Fruit fly (Drosophila melanogaster) whole organism, embryonic: ENCODE results near the gene Mgat4a.

Experiments
- Bteb2 ChIP-seq: fragments of 200-800 bp; sonication (Bioruptor generic); optimal IDR thresholded peaks from 2 replicates; lab custom pipeline; 2016; ENCODE audit warnings: missing biosample characterization, missing genetic modification characterization
- CG10147 ChIP-seq: fragments of 200-800 bp; sonication (Bioruptor generic); optimal IDR thresholded peaks from 2 replicates; lab custom pipeline; 2019; ENCODE audit warnings: missing biosample characterization, mild to moderate bottlenecking, missing genetic modification characterization, moderate library complexity
- CG10431 ChIP-seq: fragments of 200-800 bp; sonication (Bioruptor generic); optimal IDR thresholded peaks from 3 replicates; lab custom pipeline; 2018; ENCODE audit warnings: missing biosample characterization, mild to moderate bottlenecking, missing genetic modification characterization
- CG10462 ChIP-seq: fragments of 200-800 bp; sonication (Bioruptor generic); optimal IDR thresholded peaks from 2 replicates; lab custom pipeline; 2016; ENCODE audit warnings: missing biosample characterization, missing genetic modification characterization
- CG13123 ChIP-seq: fragments of 200-800 bp; sonication (Bioruptor generic); optimal IDR thresholded peaks from 2 replicates; lab custom pipeline; 2016; ENCODE audit warnings: missing biosample characterization, missing genetic modification characterization
- CG14965 ChIP-seq: fragments of 200-800 bp; sonication (Bioruptor generic); optimal IDR thresholded peaks from 2 replicates; lab custom pipeline; 2016; ENCODE audit warnings: missing biosample characterization, missing genetic modification characterization, borderline replicate concordance
- CG15011 ChIP-seq: fragments of 200-800 bp; sonication (Bioruptor generic); optimal IDR thresholded peaks from 3 replicates; lab custom pipeline; 2018; ENCODE audit warnings: missing biosample characterization, mild to moderate bottlenecking, missing genetic modification characterization
- CG15269 ChIP-seq: fragments of 200-800 bp; sonication (Bioruptor generic); optimal IDR thresholded peaks from 2 replicates; lab custom pipeline; 2018; ENCODE audit warnings: missing biosample characterization, mild to moderate bottlenecking, missing genetic modification characterization, moderate library complexity
- CG1603 ChIP-seq: fragments of 200-800 bp; sonication (Bioruptor generic); optimal IDR thresholded peaks from 2 replicates; lab custom pipeline; 2019; ENCODE audit warnings: missing biosample characterization, mild to moderate bottlenecking, missing genetic modification characterization, moderate library complexity
- CG16815 ChIP-seq: fragments of 200-800 bp; sonication (Bioruptor generic); optimal IDR thresholded peaks from 3 replicates; lab custom pipeline; 2017; ENCODE audit warnings: missing biosample characterization, mild to moderate bottlenecking, missing genetic modification characterization
- CG2199 ChIP-seq: fragments of 200-800 bp; sonication (Bioruptor generic); IDR thresholded peaks from 3 replicates; pipeline ENCODE4 v1.3.6; 2022; ENCODE audit warnings: missing biosample characterization, missing genetic modification characterization
- CG3065 ChIP-seq: fragments of 200-800 bp; sonication (Bioruptor generic); optimal IDR thresholded peaks from 2 replicates; lab custom pipeline; 2016; ENCODE audit warnings: missing biosample characterization, missing genetic modification characterization
- CG32772 ChIP-seq: fragments of 200-800 bp; sonication (Bioruptor generic); IDR thresholded peaks from 2 replicates; pipeline ENCODE4 v1.3.6; 2022; ENCODE audit warnings: missing biosample characterization, missing genetic modification characterization
- CG34422 ChIP-seq: fragments of 200-800 bp; sonication (Bioruptor generic); IDR thresholded peaks from 3 replicates; pipeline ENCODE4 v1.3.6; 2022; ENCODE audit warnings: missing biosample characterization, missing genetic modification characterization
- CG4617 ChIP-seq: fragments of 200-800 bp; sonication (Bioruptor generic); optimal IDR thresholded peaks from 3 replicates; lab custom pipeline; 2016; ENCODE audit warnings: missing biosample characterization, missing genetic modification characterization, borderline replicate concordance
- CG6689 ChIP-seq: fragments of 200-800 bp; sonication (Bioruptor generic); IDR thresholded peaks from 2 replicates; pipeline ENCODE4 v1.3.6; 2022; ENCODE audit warnings: missing biosample characterization, missing genetic modification characterization
- CG7987 ChIP-seq: fragments of 200-800 bp; sonication (Bioruptor generic); optimal IDR thresholded peaks from 2 replicates; lab custom pipeline; 2018; ENCODE audit warnings: missing biosample characterization, mild to moderate bottlenecking, missing genetic modification characterization, moderate library complexity
- CG8089 ChIP-seq: fragments of 200-800 bp; sonication (Bioruptor generic); optimal IDR thresholded peaks from 3 replicates; lab custom pipeline; 2016; ENCODE audit warnings: missing biosample characterization, missing genetic modification characterization
- CG8281 ChIP-seq: fragments of 200-800 bp; sonication (Bioruptor generic); optimal IDR thresholded peaks from 2 replicates; lab custom pipeline; 2018; ENCODE audit warnings: missing biosample characterization, mild to moderate bottlenecking, missing genetic modification characterization, moderate library complexity
- CG8924 ChIP-seq: fragments of 200-800 bp; optimal IDR thresholded peaks from 3 replicates; lab custom pipeline; 2019; ENCODE audit warnings: missing biosample characterization, mild to moderate bottlenecking, missing genetic modification characterization, moderate library complexity
- CTCF ChIP-seq: fragments of 200-800 bp; sonication (Bioruptor generic); optimal IDR thresholded peaks from 2 replicates; lab custom pipeline; 2017; ENCODE audit warnings: missing biosample characterization, mild to moderate bottlenecking, missing genetic modification characterization, moderate library complexity
- Eip74EF ChIP-seq, 2 experiments: fragments of 200-800 bp in 1 of 2; fragments of >200 bp in 1 of 2; sonication (Bioruptor generic) in 1 of 2; optimal IDR thresholded peaks; 2 replicates each; lab custom pipeline; 2017 to 2019; ENCODE audit warnings: missing biosample characterization in 2 of 2, missing genetic modification characterization in 2 of 2, mild to moderate bottlenecking in 1 of 2, moderate library complexity in 1 of 2
- Hr39 ChIP-seq: fragments of >200 bp; optimal IDR thresholded peaks from 2 replicates; lab custom pipeline; 2017
- Kr ChIP-seq: fragments of 200-800 bp; sonication (Bioruptor generic); optimal IDR thresholded peaks from 2 replicates; lab custom pipeline; 2017; ENCODE audit warnings: missing biosample characterization, mild to moderate bottlenecking, missing genetic modification characterization
- Nf-YB ChIP-seq: fragments of 200-800 bp; sonication (Bioruptor generic); optimal IDR thresholded peaks from 3 replicates; lab custom pipeline; 2019; ENCODE audit warnings: missing biosample characterization, mild to moderate bottlenecking, missing genetic modification characterization, moderate library complexity
- Nf-YC ChIP-seq: fragments of 200-800 bp; optimal IDR thresholded peaks from 3 replicates; lab custom pipeline; 2019; ENCODE audit warnings: missing biosample characterization, mild to moderate bottlenecking, missing genetic modification characterization, moderate library complexity
- NfI ChIP-seq: fragments of 200-800 bp; sonication (Bioruptor generic); optimal IDR thresholded peaks from 3 replicates; lab custom pipeline; 2018; ENCODE audit warnings: missing biosample characterization, mild to moderate bottlenecking, missing genetic modification characterization, moderate library complexity
- Ravus ChIP-seq: fragments of 200-800 bp; sonication (Bioruptor generic); IDR thresholded peaks from 2 replicates; pipeline ENCODE4 v1.3.6; 2022; ENCODE audit warnings: missing biosample characterization, missing genetic modification characterization
- Side ChIP-seq: fragments of 200-800 bp; sonication (Bioruptor generic); optimal IDR thresholded peaks from 2 replicates; lab custom pipeline; 2016; ENCODE audit warnings: missing biosample characterization, missing genetic modification characterization
- Sox102F ChIP-seq: fragments of 200-800 bp; sonication (Bioruptor generic); optimal IDR thresholded peaks from 2 replicates; lab custom pipeline; 2018; ENCODE audit warnings: missing biosample characterization, mild to moderate bottlenecking, missing genetic modification characterization, moderate library complexity
- Vsx1 ChIP-seq: fragments of 200-800 bp; sonication (Bioruptor generic); optimal IDR thresholded peaks from 2 replicates; lab custom pipeline; 2017; ENCODE audit warnings: missing biosample characterization, mild to moderate bottlenecking, missing genetic modification characterization, missing genetic modification reagents
- Xbp1 ChIP-seq: fragments of 200-800 bp; sonication (Bioruptor generic); optimal IDR thresholded peaks from 3 replicates; lab custom pipeline; 2016; ENCODE audit warnings: missing biosample characterization, mild to moderate bottlenecking, missing genetic modification characterization
- bsh ChIP-seq, 2 experiments: fragments of 200-800 bp; sonication (Bioruptor generic); optimal IDR thresholded peaks; 2 replicates each; lab custom pipeline; 2017 to 2018; ENCODE audit warnings: mild to moderate bottlenecking in 2 of 2, missing biosample characterization in 2 of 2, missing genetic modification characterization in 2 of 2, moderate library complexity in 1 of 2
- ci ChIP-seq: fragments of 200-800 bp; sonication (Bioruptor generic); IDR thresholded peaks from 3 replicates; pipeline ENCODE4 v1.3.6; 2022; ENCODE audit warnings: missing biosample characterization, missing genetic modification characterization
- danr ChIP-seq: fragments of 200-800 bp; sonication (Bioruptor generic); IDR thresholded peaks from 2 replicates; pipeline ENCODE4 v1.3.6; 2022; ENCODE audit warnings: missing biosample characterization, missing genetic modification characterization
- dmrt99B ChIP-seq: fragments of 200-800 bp; sonication (Bioruptor generic); optimal IDR thresholded peaks from 2 replicates; lab custom pipeline; 2018; ENCODE audit warnings: missing biosample characterization, mild to moderate bottlenecking, missing genetic modification characterization, moderate library complexity
- exex ChIP-seq: fragments of 200-800 bp; sonication (Bioruptor generic); optimal IDR thresholded peaks from 4 replicates; lab custom pipeline; 2018; ENCODE audit warnings: missing biosample characterization, mild to moderate bottlenecking, missing genetic modification characterization, moderate library complexity
- gfzf ChIP-seq: fragments of 200-800 bp; sonication (Bioruptor generic); optimal IDR thresholded peaks from 2 replicates; lab custom pipeline; 2016; ENCODE audit warnings: missing biosample characterization, mild to moderate bottlenecking, missing genetic modification characterization, moderate library complexity
- hkb ChIP-seq, 2 experiments: fragments of 200-800 bp in 1 of 2; fragments of >200 bp in 1 of 2; sonication (Bioruptor generic) in 1 of 2; IDR thresholded peaks in 1 of 2; optimal IDR thresholded peaks in 1 of 2; 2 replicates each; pipeline versions ENCODE4 v1.3.6 to Lab custom; 2017 to 2022; ENCODE audit warnings: missing biosample characterization in 1 of 2, missing genetic modification characterization in 1 of 2
- insv ChIP-seq, 2 experiments: fragments of 200-800 bp; sonication (Bioruptor generic); optimal IDR thresholded peaks; 3 replicates each; lab custom pipeline; 2016 to 2018; ENCODE audit warnings: missing biosample characterization in 2 of 2, missing genetic modification characterization in 2 of 2
- kah ChIP-seq: fragments of 200-800 bp; sonication (Bioruptor generic); optimal IDR thresholded peaks from 2 replicates; lab custom pipeline; 2018; ENCODE audit warnings: missing biosample characterization, mild to moderate bottlenecking, missing genetic modification characterization
- mld ChIP-seq: fragments of 200-800 bp; sonication (Bioruptor generic); IDR thresholded peaks from 3 replicates; pipeline ENCODE4 v1.3.6; 2022; ENCODE audit warnings: missing biosample characterization, missing genetic modification characterization; ENCODE audit not compliant: partially characterized antibody
- nom ChIP-seq: fragments of 200-800 bp; sonication (Bioruptor generic); optimal IDR thresholded peaks from 2 replicates; lab custom pipeline; 2017; ENCODE audit warnings: missing biosample characterization, missing genetic modification characterization, mild to moderate bottlenecking, moderate library complexity, missing genetic modification reagents
- odd ChIP-seq: fragments of 200-800 bp; sonication (Bioruptor generic); optimal IDR thresholded peaks from 2 replicates; lab custom pipeline; 2017; ENCODE audit warnings: missing biosample characterization, mild to moderate bottlenecking, missing genetic modification characterization
- onecut ChIP-seq: fragments of 200-800 bp; sonication (Bioruptor generic); IDR thresholded peaks from 2 replicates; pipeline ENCODE4 v1.3.6; 2022; ENCODE audit warnings: missing biosample characterization, missing genetic modification characterization
- pb ChIP-seq: fragments of 200-800 bp; sonication (Bioruptor generic); optimal IDR thresholded peaks from 3 replicates; lab custom pipeline; 2016; ENCODE audit warnings: missing biosample characterization, missing genetic modification characterization
- ro ChIP-seq: fragments of 200-800 bp; sonication (Bioruptor generic); IDR thresholded peaks from 2 replicates; pipeline ENCODE4 v1.3.6; 2022; ENCODE audit warnings: missing biosample characterization, missing genetic modification characterization
- salm ChIP-seq: fragments of 200-800 bp; sonication (Bioruptor generic); optimal IDR thresholded peaks from 2 replicates; lab custom pipeline; 2018; ENCODE audit warnings: missing biosample characterization, mild to moderate bottlenecking, missing genetic modification characterization

Mgat4a gene

dm6 chr3L:14781082-14781862 lies 19.4 kb downstream of the Mgat4a start (continued):
- peak in 1 of 2 experiments; percentile 98 for TF ChIP-seq Eip74EF (GFP tag; optimal IDR thresholded peaks at IDR 0.05; lab: Kevin White, UChicago)
- peak; percentile 61 for TF ChIP-seq kah
- peak; percentile 2 for TF ChIP-seq CG4617 (GFP tag; lab: Kevin White, UChicago)
- TF ChIP-seq CG1603 (tag; lab: Kevin White, UChicago), result peak; percentile 63
- TF ChIP-seq gfzf, result no peak
- no peak for TF ChIP-seq Kr
- TF ChIP-seq pb (GFP tag; lab: Kevin White, UChicago), result peak; percentile 55
- peak; percentile 96 for TF ChIP-seq nom
- TF ChIP-seq CG7987 (GFP tag; lab: Kevin White, UChicago), result peak; percentile 98
- TF ChIP-seq NfI (GFP tag; lab: Kevin White, UChicago), result peak; percentile 33
- TF ChIP-seq CG8089 (GFP tag; lab: Kevin White, UChicago), result no peak
- TF ChIP-seq CG2199 (GFP tag; lab: Robert Waterston, UW), result no peak
- TF ChIP-seq Sox102F (GFP tag; lab: Kevin White, UChicago), result peak; percentile 74
- peak; percentile 94 for TF ChIP-seq CG3065 (GFP tag; lab: Kevin White, UChicago)
- TF ChIP-seq onecut (GFP tag; lab: Robert Waterston, UW), result peak; percentile 49; the same call in 1 of the 2 replicates
- TF ChIP-seq ro (GFP tag; lab: Robert Waterston, UW), result no peak
- TF ChIP-seq exex (tag; lab: Kevin White, UChicago), result peak; percentile 12
- TF ChIP-seq CTCF (GFP tag; lab: Kevin White, UChicago), result peak; percentile 8
- TF ChIP-seq CG10462 (GFP tag; lab: Kevin White, UChicago), result peak; percentile 21
- no peak for TF ChIP-seq hkb (optimal IDR thresholded peaks at IDR 0.05; lab: Kevin White, UChicago)
- TF ChIP-seq hkb (GFP tag; IDR thresholded peaks at IDR 0.05; lab: Robert Waterston, UW), result peak; percentile 51; the same call in 1 of the 2 replicates
- TF ChIP-seq ci (GFP tag; lab: Robert Waterston, UW), result peak; percentile 74; the same call in 2 of the 3 replicates
- 0 out of 2 replicates have a peak, but pooled peaks have one; percentile 9 for TF ChIP-seq danr (GFP tag; lab: Robert Waterston, UW)
- peak; percentile 23 for TF ChIP-seq CG16815 (GFP tag; lab: Kevin White, UChicago)
- TF ChIP-seq CG8924 (tag; lab: Kevin White, UChicago), result peak; percentile 77
- peak in 1 of 2 experiments; percentile 54 for TF ChIP-seq insv (GFP tag; optimal IDR thresholded peaks at IDR 0.05; lab: Kevin White, UChicago)
- peak; percentile 52 for TF ChIP-seq Nf-YB
- TF ChIP-seq odd (GFP tag; lab: Kevin White, UChicago), result peak; percentile 78
- peak; percentile 72 for TF ChIP-seq CG10147 (GFP tag; lab: Kevin White, UChicago)
- TF ChIP-seq Vsx1 (GFP tag; lab: Kevin White, UChicago), result peak; percentile 45
- TF ChIP-seq Nf-YC (tag; lab: Kevin White, UChicago), result peak; percentile 55
- no peak for TF ChIP-seq mld
- peak; percentile 61 to 62 for TF ChIP-seq bsh (GFP tag; optimal IDR thresholded peaks at IDR 0.05; lab: Kevin White, UChicago)
- TF ChIP-seq salm, result no peak
- TF ChIP-seq Hr39 (lab: Kevin White, UChicago), result no peak
- TF ChIP-seq Bteb2, result peak; percentile 17
- TF ChIP-seq Side (GFP tag; lab: Kevin White, UChicago), result peak; percentile 86
- peak; percentile 76 for TF ChIP-seq CG15269
- TF ChIP-seq CG8281, result peak; percentile 42
- no peak for TF ChIP-seq CG32772 (GFP tag; lab: Robert Waterston, UW)
- TF ChIP-seq Ravus, result no peak
- peak; percentile 58 for TF ChIP-seq CG6689 (GFP tag; lab: Robert Waterston, UW)
- TF ChIP-seq CG13123 (GFP tag; lab: Kevin White, UChicago), result no peak
- no peak for TF ChIP-seq CG14965 (GFP tag; lab: Kevin White, UChicago)
- TF ChIP-seq dmrt99B, result peak; percentile 79
- peak; percentile 62 for TF ChIP-seq Xbp1 (GFP tag; lab: Kevin White, UChicago)
- TF ChIP-seq CG10431 (GFP tag; lab: Kevin White, UChicago), result peak; percentile 56
- TF ChIP-seq CG34422 (GFP tag; lab: Robert Waterston, UW), result peak; percentile 23; the same call in 2 of the 3 replicates
- peak; percentile 30 for TF ChIP-seq CG15011 (GFP tag; lab: Kevin White, UChicago)
